Fruit fly (Drosophila melanogaster): ENCODE results near the gene Eig71Eg.
A peak's percentile ranks its signal among the peaks of the same experiment; 100 is the strongest.

Gene Eig71Eg

DNA sequence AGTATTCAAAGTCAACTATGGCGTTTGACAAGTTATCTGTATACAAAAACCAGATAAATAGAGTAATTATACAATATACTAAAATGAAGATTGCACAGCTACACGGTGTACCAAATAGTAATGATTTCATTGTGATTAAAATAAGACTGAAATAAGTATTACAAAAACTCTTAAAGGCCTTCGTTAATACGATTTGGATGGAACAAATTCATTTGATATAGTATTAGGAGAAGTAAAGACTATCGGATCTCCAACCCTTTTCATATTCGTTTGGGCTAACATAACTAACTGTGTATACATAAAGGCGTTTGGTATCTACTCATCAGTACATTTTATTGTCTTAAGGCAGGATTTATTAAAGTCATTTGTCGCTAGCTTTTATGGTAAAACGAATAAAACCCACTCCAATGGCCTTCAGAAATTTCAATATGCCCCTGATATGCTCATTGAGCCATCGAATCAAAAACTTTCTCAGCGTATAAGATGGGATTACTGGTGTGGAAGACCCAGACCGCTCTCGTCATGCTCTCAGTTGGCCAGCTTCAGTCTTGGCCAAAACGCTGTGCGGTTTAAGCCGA lies 26.0 kb downstream of the Eig71Eg start, which contains the start of the genes CG7579 and Pgant8:
CG7579 (minus strand) TSS at position 101 of the 578 bp plus-strand sequence.
Pgant8 (plus strand) TSS at position 528 of the 578 bp plus-strand sequence.
- TF ChIP-seq net (GFP tag; optimal IDR thresholded peaks at IDR 0.05), result no peak
- no peak for TF ChIP-seq CG6792 (GFP tag; optimal IDR thresholded peaks at IDR 0.05)
- TF ChIP-seq CG15336 (GFP tag; IDR thresholded peaks at IDR 0.05), result no peak
- TF ChIP-seq dsx (GFP tag; optimal IDR thresholded peaks at IDR 0.05; ENCODE audit: poor library complexity, severe bottlenecking), result no peak
- TF ChIP-seq esn (GFP tag; optimal IDR thresholded peaks at IDR 0.05), result no peak
- no peak for TF ChIP-seq CG8632 (GFP tag; optimal IDR thresholded peaks at IDR 0.05)
- no peak for TF ChIP-seq Hr4 (GFP tag; optimal IDR thresholded peaks at IDR 0.05)
- TF ChIP-seq Sox15 (GFP tag; optimal IDR thresholded peaks at IDR 0.05), result no peak
- no peak for TF ChIP-seq CG31627 (GFP tag; optimal IDR thresholded peaks at IDR 0.05)
- TF ChIP-seq CG10631 (GFP tag; optimal IDR thresholded peaks at IDR 0.05), result no peak
- no peak for TF ChIP-seq salr (GFP tag; optimal IDR thresholded peaks at IDR 0.05)
- no peak for TF ChIP-seq CG16779 (tag; optimal IDR thresholded peaks at IDR 0.05)
- no peak for TF ChIP-seq lz (GFP tag; optimal IDR thresholded peaks at IDR 0.05)
- TF ChIP-seq CG8319 (GFP tag; optimal IDR thresholded peaks at IDR 0.05), result no peak
- TF ChIP-seq fd85E (GFP tag; optimal IDR thresholded peaks at IDR 0.05), result no peak
- TF ChIP-seq Hr38 (GFP tag; optimal IDR thresholded peaks at IDR 0.05), result no peak
- TF ChIP-seq OdsH (GFP tag; optimal IDR thresholded peaks at IDR 0.05), result no peak

DNA sequence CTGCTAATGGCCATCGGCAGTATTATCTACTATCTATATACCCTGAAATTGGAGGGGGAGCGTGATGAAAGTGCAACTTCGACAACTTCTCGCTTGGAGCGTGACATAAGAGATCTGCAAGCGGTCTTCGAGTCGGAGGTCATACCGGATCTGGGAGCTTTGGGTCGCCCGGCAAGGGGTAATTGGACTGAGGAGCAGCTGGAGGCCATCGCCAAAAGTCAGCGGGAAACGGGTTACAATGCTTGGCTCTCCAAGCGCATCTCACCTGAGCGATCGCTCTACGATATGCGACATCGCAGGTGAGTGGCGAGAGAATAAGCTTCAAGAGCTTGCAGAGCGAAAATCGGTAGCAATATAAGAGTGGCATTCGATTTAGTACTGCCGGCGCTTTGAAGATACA lies 26.6 kb downstream of the Eig71Eg start:
- no peak for TF ChIP-seq Sox14 (GFP tag; optimal IDR thresholded peaks at IDR 0.05)
- TF ChIP-seq Sox102F (GFP tag; optimal IDR thresholded peaks at IDR 0.05), result no peak
- 0 out of 3 replicates have a peak, but pooled peaks have one; percentile 29 for TF ChIP-seq CG6163 (GFP tag; IDR thresholded peaks at IDR 0.05)
- no peak for TF ChIP-seq CG6854 (GFP tag; optimal IDR thresholded peaks at IDR 0.05)
- no peak for TF ChIP-seq lz (GFP tag; optimal IDR thresholded peaks at IDR 0.05)
- no peak for TF ChIP-seq pdm3 (GFP tag; optimal IDR thresholded peaks at IDR 0.05)
- TF ChIP-seq acj6 (GFP tag; optimal IDR thresholded peaks at IDR 0.05), result no peak
- TF ChIP-seq Eip78C (GFP tag), result peak; percentile 13
- no peak for TF ChIP-seq CG8632 (GFP tag; optimal IDR thresholded peaks at IDR 0.05)
- no peak for TF ChIP-seq CG8319 (GFP tag; optimal IDR thresholded peaks at IDR 0.05)
- no peak for TF ChIP-seq topi (GFP tag; optimal IDR thresholded peaks at IDR 0.05)
- no peak for TF ChIP-seq vri (GFP tag; optimal IDR thresholded peaks at IDR 0.05)
- TF ChIP-seq svp (GFP tag), result peak; percentile 39
- TF ChIP-seq CG11294 (GFP tag; IDR thresholded peaks at IDR 0.05), result no peak
- no peak for TF ChIP-seq CG3032 (tag; optimal IDR thresholded peaks at IDR 0.05)
- no peak for TF ChIP-seq Met (GFP tag; optimal IDR thresholded peaks at IDR 0.05)
- TF ChIP-seq fd85E (GFP tag; optimal IDR thresholded peaks at IDR 0.05), result no peak

DNA sequence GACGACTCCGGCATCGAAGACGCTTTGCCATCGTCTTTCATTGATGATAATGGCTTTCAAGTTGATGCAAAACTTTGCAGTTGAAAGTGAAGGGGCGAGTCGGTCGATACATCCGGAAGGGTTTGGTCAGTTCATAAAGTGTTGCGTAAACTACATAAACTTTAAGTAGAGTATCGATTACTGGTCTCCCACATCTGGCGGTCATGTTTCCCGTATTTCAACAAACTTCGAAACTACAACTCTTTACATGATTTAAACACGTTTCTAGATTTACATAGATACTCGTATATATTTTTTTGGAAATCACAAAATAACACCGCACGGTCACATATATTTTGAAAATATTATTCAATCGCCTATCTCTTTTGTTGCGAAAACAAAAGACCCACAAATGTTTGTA lies 30.4 kb downstream of the Eig71Eg start, which contains the start of gene CG34452:
CG34452 (minus strand) TSS at position 101 of the 400 bp plus-strand sequence.
- no peak for TF ChIP-seq CG32006 (GFP tag; optimal IDR thresholded peaks at IDR 0.05)
- TF ChIP-seq CG11902 (GFP tag; optimal IDR thresholded peaks at IDR 0.05), result no peak
- TF ChIP-seq CG6163 (GFP tag; IDR thresholded peaks at IDR 0.05), result no peak
- TF ChIP-seq CG31627 (GFP tag; optimal IDR thresholded peaks at IDR 0.05), result no peak
- no peak for TF ChIP-seq CG34406 (GFP tag; optimal IDR thresholded peaks at IDR 0.05)
- no peak for TF ChIP-seq Eip75B (GFP tag; optimal IDR thresholded peaks at IDR 0.05)
- no peak for TF ChIP-seq CG3919 (GFP tag; optimal IDR thresholded peaks at IDR 0.05)
- no peak for TF ChIP-seq CG6276 (GFP tag; optimal IDR thresholded peaks at IDR 0.05)
- no peak for TF ChIP-seq esn (GFP tag; optimal IDR thresholded peaks at IDR 0.05)
- no peak for TF ChIP-seq OdsH (GFP tag; optimal IDR thresholded peaks at IDR 0.05)

DNA sequence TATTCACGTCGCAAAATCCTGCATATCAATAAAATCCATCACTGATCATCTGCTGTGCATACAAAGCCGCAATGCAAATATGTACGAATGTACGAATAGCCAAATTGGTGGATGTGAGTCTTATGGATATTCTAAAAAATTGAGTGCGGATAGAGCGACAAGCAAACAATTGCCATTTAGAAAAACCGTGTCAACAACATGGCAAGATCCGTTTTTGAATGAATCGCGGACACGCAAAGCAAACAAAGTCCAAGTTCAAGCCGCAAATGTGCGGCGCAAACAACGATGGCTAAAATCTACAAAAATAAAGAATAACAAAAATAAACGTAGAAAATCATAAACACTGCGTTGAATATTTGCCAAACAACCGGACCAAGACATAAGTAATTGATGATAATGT lies 32.1 kb downstream of the Eig71Eg start:
- no peak for TF ChIP-seq CG10669 (GFP tag; optimal IDR thresholded peaks at IDR 0.05)
- TF ChIP-seq CG6276 (GFP tag; optimal IDR thresholded peaks at IDR 0.05), result no peak
- peak; percentile 87 for TF ChIP-seq fkh (GFP tag; optimal IDR thresholded peaks at IDR 0.05)
